Fruit fly (Drosophila melanogaster) whole organism, prepupa: Measurements from ENCODE around the gene Nhe3.
A peak's percentile ranks its signal among the peaks of the same experiment; 100 is the strongest.

Experiments used
- Blimp-1 ChIP-seq: fragments of 200-800 bp; sonication (Bioruptor generic); optimal IDR thresholded peaks from 3 replicates; lab custom pipeline; 2017; ENCODE audit warnings: missing biosample characterization, missing genetic modification characterization, mild to moderate bottlenecking, moderate library complexity, missing genetic modification reagents
- CG10631 ChIP-seq: fragments of 200-800 bp; sonication (Bioruptor generic); optimal IDR thresholded peaks from 2 replicates; lab custom pipeline; 2016; ENCODE audit warnings: missing biosample characterization, missing genetic modification characterization
- CG11762 ChIP-seq: fragments of 200-800 bp; sonication (Bioruptor generic); optimal IDR thresholded peaks from 3 replicates; lab custom pipeline; 2016; ENCODE audit warnings: missing biosample characterization, missing genetic modification characterization; ENCODE audit not compliant: insufficient read depth
- CG11902 ChIP-seq: fragments of 200-800 bp; sonication (Bioruptor generic); optimal IDR thresholded peaks from 3 replicates; lab custom pipeline; 2016; ENCODE audit warnings: missing biosample characterization, missing genetic modification characterization
- CG15336 ChIP-seq: fragments of 200-800 bp; sonication (Bioruptor generic); IDR thresholded peaks from 2 replicates; pipeline ENCODE4 v1.3.6; 2022; ENCODE audit warnings: missing biosample characterization, missing genetic modification characterization
- CG16779 ChIP-seq: fragments of 200-800 bp; sonication (Bioruptor generic); optimal IDR thresholded peaks from 3 replicates; lab custom pipeline; 2017; ENCODE audit warnings: missing biosample characterization, mild to moderate bottlenecking, missing genetic modification characterization
- CG3032 ChIP-seq: fragments of 200-800 bp; optimal IDR thresholded peaks from 2 replicates; lab custom pipeline; 2019; ENCODE audit warnings: missing biosample characterization, mild to moderate bottlenecking, missing genetic modification characterization, moderate library complexity
- CG31627 ChIP-seq: fragments of 200-800 bp; sonication (Bioruptor generic); optimal IDR thresholded peaks from 3 replicates; lab custom pipeline; 2016; ENCODE audit warnings: missing biosample characterization, missing genetic modification characterization
- CG3919 ChIP-seq: fragments of 200-800 bp; sonication (Bioruptor generic); optimal IDR thresholded peaks from 3 replicates; lab custom pipeline; 2016; ENCODE audit warnings: missing biosample characterization, missing genetic modification characterization
- CG6163 ChIP-seq: fragments of 200-800 bp; sonication (Bioruptor generic); IDR thresholded peaks from 3 replicates; pipeline ENCODE4 v1.3.6; 2022; ENCODE audit warnings: missing biosample characterization, missing genetic modification characterization
- CG6276 ChIP-seq: fragments of 200-800 bp; sonication (Bioruptor generic); optimal IDR thresholded peaks from 2 replicates; lab custom pipeline; 2017; ENCODE audit warnings: missing biosample characterization, mild to moderate bottlenecking, missing genetic modification characterization
- CG6792 ChIP-seq: fragments of 200-800 bp; sonication (Bioruptor generic); optimal IDR thresholded peaks from 3 replicates; lab custom pipeline; 2016; ENCODE audit warnings: missing biosample characterization, missing genetic modification characterization
- CG7368 ChIP-seq: fragments of 200-800 bp; sonication (Bioruptor generic); optimal IDR thresholded peaks from 3 replicates; lab custom pipeline; 2016; ENCODE audit warnings: missing biosample characterization, missing genetic modification characterization
- CG8119 ChIP-seq: fragments of 200-800 bp; sonication (Bioruptor generic); IDR thresholded peaks from 3 replicates; pipeline ENCODE4 v1.3.6; 2022; ENCODE audit warnings: missing biosample characterization, missing genetic modification characterization
- CG8319 ChIP-seq: fragments of 200-800 bp; sonication (Bioruptor generic); optimal IDR thresholded peaks from 3 replicates; lab custom pipeline; 2016; ENCODE audit warnings: missing biosample characterization, missing genetic modification characterization
- Eip75B ChIP-seq: fragments of 200-800 bp; sonication (Bioruptor generic); optimal IDR thresholded peaks from 3 replicates; lab custom pipeline; 2016; ENCODE audit warnings: missing biosample characterization, missing genetic modification characterization
- Eip78C ChIP-seq: fragments of 200-800 bp; sonication (Bioruptor generic); peaks from one replicate; lab custom pipeline; 2016; ENCODE audit warnings: missing biosample characterization, missing genetic modification characterization
- Eip93F ChIP-seq: fragments of 200-800 bp; sonication (Bioruptor generic); optimal IDR thresholded peaks from 2 replicates; lab custom pipeline; 2016; ENCODE audit warnings: missing biosample characterization, mild to moderate bottlenecking, missing genetic modification characterization
- Ets21C ChIP-seq: fragments of 200-800 bp; sonication (Bioruptor generic); optimal IDR thresholded peaks from 3 replicates; lab custom pipeline; 2016; ENCODE audit warnings: missing biosample characterization, missing genetic modification characterization
- Hr39 ChIP-seq: fragments of 200-800 bp; sonication (Bioruptor generic); optimal IDR thresholded peaks from 2 replicates; lab custom pipeline; 2016; ENCODE audit warnings: missing biosample characterization, missing genetic modification characterization
- Hr4 ChIP-seq: fragments of 200-800 bp; sonication (Bioruptor generic); optimal IDR thresholded peaks from 3 replicates; lab custom pipeline; 2016; ENCODE audit warnings: missing biosample characterization, missing genetic modification characterization
- Lpt ChIP-seq: fragments of 200-800 bp; sonication (Bioruptor generic); optimal IDR thresholded peaks from 3 replicates; lab custom pipeline; 2016; ENCODE audit warnings: missing biosample characterization, missing genetic modification characterization
- Met ChIP-seq: fragments of 200-800 bp; sonication (Bioruptor generic); optimal IDR thresholded peaks from 3 replicates; lab custom pipeline; 2016; ENCODE audit warnings: missing biosample characterization, missing genetic modification characterization
- Smox ChIP-seq: fragments of 200-800 bp; sonication (Bioruptor generic); optimal IDR thresholded peaks from 3 replicates; lab custom pipeline; 2016; ENCODE audit warnings: missing biosample characterization, missing genetic modification characterization
- Sox102F ChIP-seq: fragments of 200-800 bp; sonication (Bioruptor generic); optimal IDR thresholded peaks from 2 replicates; lab custom pipeline; 2016; ENCODE audit warnings: missing biosample characterization, mild to moderate bottlenecking, missing genetic modification characterization
- Sox14 ChIP-seq: fragments of 200-800 bp; sonication (Bioruptor generic); optimal IDR thresholded peaks from 3 replicates; lab custom pipeline; 2016; ENCODE audit warnings: missing biosample characterization, missing genetic modification characterization
- Sox15 ChIP-seq: fragments of 200-800 bp; sonication (Bioruptor generic); optimal IDR thresholded peaks from 3 replicates; lab custom pipeline; 2016; ENCODE audit warnings: missing biosample characterization, missing genetic modification characterization
- acj6 ChIP-seq: fragments of 200-800 bp; sonication (Bioruptor generic); optimal IDR thresholded peaks from 3 replicates; lab custom pipeline; 2016; ENCODE audit warnings: missing biosample characterization, missing genetic modification characterization
- cyc ChIP-seq: fragments of 200-800 bp; sonication (Bioruptor generic); optimal IDR thresholded peaks from 3 replicates; lab custom pipeline; 2016; ENCODE audit warnings: missing biosample characterization, missing genetic modification characterization
- dac ChIP-seq: fragments of 200-800 bp; sonication (Bioruptor generic); optimal IDR thresholded peaks from 2 replicates; lab custom pipeline; 2017; ENCODE audit warnings: missing biosample characterization, mild to moderate bottlenecking, missing genetic modification characterization
- dsx ChIP-seq: fragments of 200-800 bp; optimal IDR thresholded peaks from 3 replicates; lab custom pipeline; 2019; ENCODE audit warnings: missing biosample characterization, mild to moderate bottlenecking, missing genetic modification characterization, moderate library complexity; ENCODE audit not compliant: poor library complexity, severe bottlenecking
- esn ChIP-seq: fragments of 200-800 bp; sonication (Bioruptor generic); optimal IDR thresholded peaks from 2 replicates; lab custom pipeline; 2016; ENCODE audit warnings: missing biosample characterization, mild to moderate bottlenecking, missing genetic modification characterization, moderate library complexity
- fd59A ChIP-seq: fragments of 200-800 bp; sonication (Bioruptor generic); optimal IDR thresholded peaks from 2 replicates; lab custom pipeline; 2017; ENCODE audit warnings: missing biosample characterization, mild to moderate bottlenecking, missing genetic modification characterization, missing genetic modification reagents
- fd85E ChIP-seq: fragments of 200-800 bp; sonication (Bioruptor generic); optimal IDR thresholded peaks from 3 replicates; lab custom pipeline; 2016; ENCODE audit warnings: missing biosample characterization, missing genetic modification characterization
- fkh ChIP-seq: fragments of 200-800 bp; sonication (Bioruptor generic); optimal IDR thresholded peaks from 3 replicates; lab custom pipeline; 2017; ENCODE audit warnings: missing biosample characterization, mild to moderate bottlenecking, missing genetic modification characterization, moderate library complexity
- lz ChIP-seq: fragments of 200-800 bp; sonication (Bioruptor generic); optimal IDR thresholded peaks from 3 replicates; lab custom pipeline; 2016; ENCODE audit warnings: missing biosample characterization, missing genetic modification characterization
- spab ChIP-seq: fragments of 200-800 bp; sonication (Bioruptor generic); optimal IDR thresholded peaks from 2 replicates; lab custom pipeline; 2017; ENCODE audit warnings: missing biosample characterization, mild to moderate bottlenecking, missing genetic modification characterization, missing genetic modification reagents
- ss ChIP-seq, 2 experiments: fragments of 200-800 bp; sonication (Bioruptor generic); optimal IDR thresholded peaks; 2 replicates in 1 of 2; 3 replicates in 1 of 2; lab custom pipeline; 2017 to 2018; ENCODE audit warnings: mild to moderate bottlenecking in 2 of 2, missing biosample characterization in 2 of 2, missing genetic modification characterization in 2 of 2, moderate library complexity in 1 of 2
- svp ChIP-seq: fragments of 200-800 bp; sonication (Bioruptor generic); peaks from one replicate; lab custom pipeline; 2016; ENCODE audit warnings: missing biosample characterization, missing genetic modification characterization
- vri ChIP-seq: fragments of 200-800 bp; sonication (Bioruptor generic); optimal IDR thresholded peaks from 3 replicates; lab custom pipeline; 2016; ENCODE audit warnings: missing biosample characterization, mild to moderate bottlenecking, missing genetic modification characterization

Nhe3 gene

DNA sequence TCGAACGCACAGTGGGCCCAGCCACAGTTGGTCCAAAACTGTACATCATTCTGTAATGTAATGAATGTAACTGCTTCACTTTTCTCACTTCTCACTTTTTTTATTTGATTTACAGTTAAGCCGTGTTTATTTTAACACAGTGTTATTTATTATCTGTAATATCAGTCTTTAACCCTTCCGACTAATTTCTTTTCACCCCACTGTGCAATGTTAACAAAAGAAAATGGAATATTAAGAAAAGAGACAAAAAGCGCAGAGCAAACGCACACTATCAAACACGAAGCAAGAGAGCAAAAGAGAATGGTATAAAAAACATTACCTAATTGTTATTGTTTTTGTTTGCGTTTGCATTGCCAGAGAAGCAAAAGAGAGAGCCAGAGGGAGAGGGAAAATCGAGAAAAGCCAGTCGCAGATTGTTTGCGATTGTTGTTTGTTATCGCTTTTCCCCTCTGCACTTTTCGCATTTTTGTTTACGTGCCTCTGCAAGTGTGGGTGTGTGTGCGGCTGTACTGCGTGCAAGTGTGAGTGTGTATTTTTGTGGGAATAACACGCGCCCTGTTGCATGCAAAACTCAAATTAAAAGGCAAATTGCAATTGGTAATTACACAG lies 37.0 kb downstream of the Nhe3 start (continued):
- TF ChIP-seq fkh (peak; percentile 94), CG6276 (GFP tag; lab: Kevin White, UChicago) (peak; percentile 99), CG11762 (peak; percentile 91), Hr39 (peak; percentile 97), vri (GFP tag; lab: Kevin White, UChicago) (peak; percentile 98), CG15336 (GFP tag; lab: Robert Waterston, UW) (peak; percentile 98), Ets21C (GFP tag; lab: Kevin White, UChicago) (peak; percentile 92), Sox14 (peak; percentile 97), cyc (GFP tag; lab: Kevin White, UChicago) (peak; percentile 92), CG10631 (GFP tag; lab: Kevin White, UChicago) (peak; percentile 91), CG3032 (tag; lab: Kevin White, UChicago) (peak; percentile 84), Lpt (GFP tag; lab: Kevin White, UChicago) (peak; percentile 97), fd59A (peak; percentile 73), dsx (GFP tag; lab: Kevin White, UChicago) (peak; percentile 75), fd85E (GFP tag; lab: Kevin White, UChicago) (peak; percentile 93), Hr4 (GFP tag; lab: Kevin White, UChicago) (peak; percentile 99)
- TF ChIP-seq, all 60 proteins: peak for 60

DNA sequence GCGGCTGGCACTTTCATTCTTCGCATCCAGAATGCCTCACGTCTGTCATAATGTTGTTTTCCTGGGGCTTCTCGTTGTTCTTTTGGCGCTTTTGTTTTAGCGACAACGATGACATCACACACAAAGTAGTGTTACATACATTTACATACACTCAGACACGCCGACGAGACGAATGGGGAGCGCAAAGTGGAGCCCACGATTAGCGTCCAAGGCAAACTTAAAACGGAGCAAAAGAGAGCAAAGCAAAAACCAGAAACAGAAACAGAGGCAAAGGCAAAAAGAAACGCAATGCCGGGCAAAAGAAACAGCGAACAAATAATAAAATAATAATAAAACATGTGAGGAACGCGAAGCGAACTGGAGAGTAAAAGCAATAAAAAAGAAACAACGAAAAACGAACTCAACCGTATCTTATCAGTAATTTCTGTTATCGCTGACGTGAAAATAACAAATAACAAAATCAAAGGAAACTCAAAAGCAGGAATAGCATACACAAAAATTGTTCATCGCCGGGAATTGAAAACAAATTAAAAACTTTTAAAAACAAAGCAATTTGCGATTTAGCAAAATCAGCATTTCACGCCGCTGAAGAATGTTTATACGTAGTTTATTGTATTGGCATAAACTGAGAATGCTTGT lies 39.6 kb downstream of the Nhe3 start:
- peak; percentile 34 for TF ChIP-seq CG6276 (GFP tag; lab: Kevin White, UChicago)
- TF ChIP-seq CG6163 = peak; percentile 86; the same call in 2 of the 3 replicates
- no peak for TF ChIP-seq Blimp-1 (GFP tag; lab: Kevin White, UChicago)
- 0 out of 3 replicates have a peak, but pooled peaks have one; percentile 26 for TF ChIP-seq CG8119
- TF ChIP-seq fd59A = no peak
- TF ChIP-seq Met = peak; percentile 17
- TF ChIP-seq Eip93F (GFP tag; lab: Kevin White, UChicago) = peak; percentile 44
- no peak for TF ChIP-seq cyc (GFP tag; lab: Kevin White, UChicago)
- TF ChIP-seq Ets21C (GFP tag; lab: Kevin White, UChicago) = no peak
- no peak for TF ChIP-seq Sox14
- TF ChIP-seq CG7368 (GFP tag; lab: Kevin White, UChicago) = no peak
- peak; percentile 45 for TF ChIP-seq CG16779 (tag; lab: Kevin White, UChicago)
- TF ChIP-seq dsx (GFP tag; lab: Kevin White, UChicago) = peak; percentile 72
- peak; percentile 1 for TF ChIP-seq Sox102F (GFP tag; lab: Kevin White, UChicago)
- TF ChIP-seq Eip78C (GFP tag; lab: Kevin White, UChicago) = peak; percentile 75
- TF ChIP-seq CG11902 = no peak
- TF ChIP-seq CG3919 (GFP tag; lab: Kevin White, UChicago) = no peak
- TF ChIP-seq fkh = peak; percentile 43
- TF ChIP-seq dac = no peak
- TF ChIP-seq Sox15 (GFP tag; lab: Kevin White, UChicago) = no peak
- TF ChIP-seq ss (GFP tag; optimal IDR thresholded peaks at IDR 0.05; lab: Kevin White, UChicago) = peak in 1 of 2 experiments; percentile 52
- TF ChIP-seq Smox = no peak
- peak; percentile 71 for TF ChIP-seq svp (GFP tag; lab: Kevin White, UChicago)
- TF ChIP-seq vri (GFP tag; lab: Kevin White, UChicago) = peak; percentile 72

DNA sequence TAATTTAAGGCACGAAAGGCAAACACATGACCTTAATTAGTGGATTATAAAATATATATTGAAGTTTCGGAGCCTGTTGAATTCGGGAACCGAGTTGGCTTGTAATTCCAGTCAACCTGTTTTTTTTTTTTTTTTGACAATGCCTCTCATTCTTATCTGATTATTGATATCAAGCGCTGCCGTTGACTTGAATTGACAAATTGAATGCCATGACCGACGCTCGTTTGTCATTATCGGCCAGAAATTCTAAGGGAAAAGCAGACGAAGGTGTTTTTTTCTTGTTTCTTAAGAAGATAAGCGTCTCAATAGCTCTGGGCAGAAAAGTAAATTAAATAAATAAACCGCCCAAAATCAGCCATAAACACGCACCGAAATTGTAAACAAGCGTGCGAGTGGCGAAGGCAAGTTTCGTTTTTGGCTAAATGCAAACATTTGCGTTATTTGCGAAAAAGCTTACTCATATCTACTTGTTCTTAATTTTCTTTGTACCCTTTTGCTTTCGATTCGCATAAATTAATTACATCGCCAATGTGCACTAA lies 40.9 kb downstream of the Nhe3 start:
- TF ChIP-seq Sox15 (GFP tag; lab: Kevin White, UChicago) (no peak), dac (no peak), Met (no peak), esn (GFP tag; lab: Kevin White, UChicago) (peak; percentile 9), CG8119 (no peak), Hr39 (no peak), CG3032 (tag; lab: Kevin White, UChicago) (no peak), CG6792 (GFP tag; lab: Kevin White, UChicago) (no peak), fkh (peak; percentile 81), Blimp-1 (GFP tag; lab: Kevin White, UChicago) (no peak), vri (GFP tag; lab: Kevin White, UChicago) (peak; percentile 39), lz (GFP tag; lab: Kevin White, UChicago) (no peak), svp (GFP tag; lab: Kevin White, UChicago) (peak; percentile 42), Eip75B (no peak), Eip93F (GFP tag; lab: Kevin White, UChicago) (peak; percentile 14), CG6276 (GFP tag; lab: Kevin White, UChicago) (no peak), acj6 (GFP tag; lab: Kevin White, UChicago) (no peak), CG31627 (GFP tag; lab: Kevin White, UChicago) (no peak), spab (GFP tag; lab: Kevin White, UChicago) (no peak), CG8319 (GFP tag; lab: Kevin White, UChicago) (no peak)
